Worm (Caenorhabditis elegans) whole organism, late embryonic: ENCODE measurements around the gene R107.2.

Experiments
- C08G9.2 ChIP-seq: sonication (generic microtip); optimal IDR thresholded peaks from 2 replicates; lab custom pipeline; 2016; ENCODE audit warnings: mild to moderate bottlenecking, missing genetic modification characterization, moderate library complexity, missing compliant biosample characterization
- C38D4.7 ChIP-seq: fragments of 200-800 bp; sonication (Bioruptor generic); optimal IDR thresholded peaks from 2 replicates; lab custom pipeline; 2018; ENCODE audit warnings: mild to moderate bottlenecking, missing genetic modification characterization, moderate library complexity, missing compliant biosample characterization
- K02D7.2 ChIP-seq: sonication (generic microtip); optimal IDR thresholded peaks from 2 replicates; lab custom pipeline; 2017; ENCODE audit warnings: mild to moderate bottlenecking, missing genetic modification characterization, missing compliant biosample characterization
- K09A11.1 ChIP-seq: sonication (generic microtip); optimal IDR thresholded peaks from 2 replicates; lab custom pipeline; 2017; ENCODE audit warnings: antibody characterized with exemption, mild to moderate bottlenecking, missing genetic modification characterization, missing compliant biosample characterization; ENCODE audit not compliant: insufficient read depth
- Y22D7AL.16 ChIP-seq: sonication (generic microtip); optimal IDR thresholded peaks from 2 replicates; lab custom pipeline; 2016; ENCODE audit warnings: missing genetic modification characterization, missing compliant biosample characterization
- ahr-1 ChIP-seq: sonication (generic microtip); optimal IDR thresholded peaks from 2 replicates; lab custom pipeline; 2016; ENCODE audit warnings: missing genetic modification characterization, missing compliant biosample characterization
- ceh-19 ChIP-seq: fragments of 200-800 bp; sonication (Bioruptor generic); optimal IDR thresholded peaks from 2 replicates; lab custom pipeline; 2018; ENCODE audit warnings: mild to moderate bottlenecking, missing genetic modification characterization, missing compliant biosample characterization
- ceh-22 ChIP-seq: sonication (generic microtip); optimal IDR thresholded peaks from 2 replicates; lab custom pipeline; 2017; ENCODE audit warnings: missing biosample characterization, missing genetic modification characterization
- ceh-30 ChIP-seq: fragments of 150-350 bp; optimal IDR thresholded peaks from 2 replicates; lab custom pipeline; 2014; ENCODE audit warnings: missing biosample characterization, missing genetic modification characterization
- ceh-31 ChIP-seq: sonication (generic microtip); optimal IDR thresholded peaks from 2 replicates; lab custom pipeline; 2016; ENCODE audit warnings: missing genetic modification characterization, missing compliant biosample characterization
- ceh-34 ChIP-seq: sonication (generic microtip); optimal IDR thresholded peaks from 2 replicates; lab custom pipeline; 2016; ENCODE audit warnings: mild to moderate bottlenecking, missing genetic modification characterization, missing compliant biosample characterization
- ceh-48 ChIP-seq: sonication (generic microtip); optimal IDR thresholded peaks from 2 replicates; lab custom pipeline; 2016; ENCODE audit warnings: missing genetic modification characterization, inconsistent platforms, missing compliant biosample characterization
- ceh-6 ChIP-seq: fragments of 200-800 bp; sonication (Bioruptor generic); optimal IDR thresholded peaks from 2 replicates; lab custom pipeline; 2018; ENCODE audit warnings: mild to moderate bottlenecking, missing genetic modification characterization, missing compliant biosample characterization
- dve-1 ChIP-seq: sonication (generic microtip); optimal IDR thresholded peaks from 2 replicates; lab custom pipeline; 2017; ENCODE audit warnings: antibody characterized with exemption, mild to moderate bottlenecking, missing genetic modification characterization, missing compliant biosample characterization
- ets-4 ChIP-seq: sonication (generic microtip); optimal IDR thresholded peaks from 2 replicates; lab custom pipeline; 2016; ENCODE audit warnings: missing genetic modification characterization, missing compliant biosample characterization
- eyg-1 ChIP-seq: sonication (generic microtip); optimal IDR thresholded peaks from 2 replicates; lab custom pipeline; 2016; ENCODE audit warnings: missing genotype, missing genetic modification characterization, missing compliant biosample characterization
- fax-1 ChIP-seq: sonication (generic microtip); optimal IDR thresholded peaks from 2 replicates; lab custom pipeline; 2016; ENCODE audit warnings: missing genotype, missing genetic modification characterization, missing compliant biosample characterization
- fkh-6 ChIP-seq: sonication (generic microtip); optimal IDR thresholded peaks from 2 replicates; lab custom pipeline; 2016; ENCODE audit warnings: missing genetic modification characterization, missing compliant biosample characterization
- gmeb-2 ChIP-seq: sonication (generic microtip); optimal IDR thresholded peaks from 2 replicates; lab custom pipeline; 2016; ENCODE audit warnings: missing genetic modification characterization, inconsistent platforms, missing compliant biosample characterization
- hlh-13 ChIP-seq: fragments of 200-800 bp; sonication (Bioruptor generic); optimal IDR thresholded peaks from 2 replicates; lab custom pipeline; 2018; ENCODE audit warnings: mild to moderate bottlenecking, missing genetic modification characterization, missing compliant biosample characterization
- hlh-30 ChIP-seq: sonication (generic microtip); optimal IDR thresholded peaks from 2 replicates; lab custom pipeline; 2017; ENCODE audit warnings: antibody characterized with exemption, missing genetic modification characterization, missing compliant biosample characterization; ENCODE audit not compliant: insufficient read depth
- hlh-8 ChIP-seq: sonication (generic microtip); optimal IDR thresholded peaks from 2 replicates; lab custom pipeline; 2016; ENCODE audit warnings: missing genotype, missing genetic modification characterization, missing compliant biosample characterization
- mec-3 ChIP-seq: sonication (generic microtip); optimal IDR thresholded peaks from 2 replicates; lab custom pipeline; 2016; ENCODE audit warnings: borderline replicate concordance, missing genetic modification characterization, missing compliant biosample characterization
- nfya-1 ChIP-seq: sonication (generic microtip); optimal IDR thresholded peaks from 2 replicates; lab custom pipeline; 2017; ENCODE audit warnings: missing genetic modification characterization, mild to moderate bottlenecking, missing compliant biosample characterization, antibody characterized with exemption, moderate library complexity
- nhr-11 ChIP-seq: fragments of 150-350 bp; optimal IDR thresholded peaks from 2 replicates; lab custom pipeline; 2014; ENCODE audit warnings: missing biosample characterization, missing genetic modification characterization
- nhr-232 ChIP-seq: sonication (generic microtip); optimal IDR thresholded peaks from 2 replicates; lab custom pipeline; 2016; ENCODE audit warnings: missing genetic modification characterization, missing compliant biosample characterization
- pat-9 ChIP-seq: fragments of 200-800 bp; sonication (Bioruptor generic); optimal IDR thresholded peaks from 2 replicates; lab custom pipeline; 2018; ENCODE audit warnings: mild to moderate bottlenecking, missing genetic modification characterization, moderate library complexity, missing compliant biosample characterization
- pha-4 ChIP-seq: fragments of 150-350 bp; optimal IDR thresholded peaks from 2 replicates; lab custom pipeline; 2018; ENCODE audit warnings: missing biosample characterization, missing genetic modification reagents, missing genetic modification characterization
- pqm-1 ChIP-seq: sonication (generic microtip); optimal IDR thresholded peaks from 2 replicates; lab custom pipeline; 2016; ENCODE audit warnings: missing genetic modification characterization, missing compliant biosample characterization
- pros-1 ChIP-seq: fragments of 150-350 bp; optimal IDR thresholded peaks from 2 replicates; lab custom pipeline; 2014; ENCODE audit warnings: missing biosample characterization, missing genetic modification reagents, missing genetic modification characterization
- sdc-2 ChIP-seq: sonication (generic microtip); optimal IDR thresholded peaks from 2 replicates; lab custom pipeline; 2016; ENCODE audit warnings: missing genotype, missing genetic modification characterization, missing compliant biosample characterization
- tbx-2 ChIP-seq: sonication (generic microtip); optimal IDR thresholded peaks from 2 replicates; lab custom pipeline; 2016; ENCODE audit warnings: missing genetic modification characterization, missing compliant biosample characterization
- unc-3 ChIP-seq, 2 experiments: fragments of 200-800 bp in 1 of 2; sonication (Bioruptor generic) in 1 of 2; sonication (generic microtip) in 1 of 2; conservative IDR thresholded peaks in 1 of 2; optimal IDR thresholded peaks in 1 of 2; 2 replicates each; pipeline versions ENCODE4 v1.3.6 to Lab custom; 2016 to 2022; ENCODE audit warnings: missing compliant biosample characterization in 2 of 2, missing genetic modification characterization in 2 of 2, missing genetic modification reagents in 1 of 2
- unc-42 ChIP-seq: sonication (generic microtip); optimal IDR thresholded peaks from 2 replicates; lab custom pipeline; 2016; ENCODE audit warnings: missing genotype, missing genetic modification characterization, missing compliant biosample characterization
- unc-86 ChIP-seq: sonication (generic microtip); optimal IDR thresholded peaks from 2 replicates; lab custom pipeline; 2016; ENCODE audit warnings: missing genetic modification characterization, missing compliant biosample characterization
- zip-5 ChIP-seq: sonication (generic microtip); optimal IDR thresholded peaks from 2 replicates; lab custom pipeline; 2016; ENCODE audit warnings: missing genetic modification characterization, missing compliant biosample characterization

R107.2 gene

ce11 chrIII:9037658-9038057 is 8.1 kb downstream of the R107.2 start, which contains the start of gene R107.9:
Gene R107.9, plus strand, starts transcription at chrIII:9037958.
- TF ChIP-seq sdc-2, result no peak
- no peak for TF ChIP-seq fax-1 (tag; lab: Kevin White, UChicago)
- no peak for TF ChIP-seq nfya-1 (tag; lab: Kevin White, UChicago)
- TF ChIP-seq ahr-1 (tag; lab: Kevin White, UChicago), result no peak
- TF ChIP-seq zip-5 (tag; lab: Kevin White, UChicago), result no peak
- TF ChIP-seq Y22D7AL.16, result no peak

- TF ChIP-seq pqm-1 (tag; lab: Kevin White, UChicago), result no peak
- TF ChIP-seq C38D4.7 (GFP tag; lab: Kevin White, UChicago), result no peak
- no peak for TF ChIP-seq tbx-2
- TF ChIP-seq K09A11.1, result no peak
- TF ChIP-seq hlh-13 (GFP tag; lab: Kevin White, UChicago), result no peak
- TF ChIP-seq hlh-30 (tag; lab: Kevin White, UChicago), result no peak
- no peak for TF ChIP-seq K02D7.2 (tag; lab: Kevin White, UChicago)
- TF ChIP-seq fax-1 (tag; lab: Kevin White, UChicago), result no peak
- no peak for TF ChIP-seq gmeb-2 (tag; lab: Kevin White, UChicago)
- no peak for TF ChIP-seq nhr-232
- no peak for TF ChIP-seq eyg-1 (tag; lab: Kevin White, UChicago)
- TF ChIP-seq fkh-6 (tag; lab: Kevin White, UChicago), result no peak
- no peak for TF ChIP-seq pat-9 (tag; lab: Kevin White, UChicago)
- TF ChIP-seq unc-42 (tag; lab: Kevin White, UChicago), result no peak
- TF ChIP-seq pha-4, result no peak
- no peak for TF ChIP-seq mec-3 (tag; lab: Kevin White, UChicago)
- no peak for TF ChIP-seq ceh-31 (tag; lab: Kevin White, UChicago)
- TF ChIP-seq hlh-8 (tag; lab: Kevin White, UChicago), result no peak
- no peak for TF ChIP-seq ceh-22 (tag; lab: Kevin White, UChicago)
- no peak for TF ChIP-seq pros-1
Observed at ce11 chrIII:9035037-9035436, 10.7 kb downstream of the R107.2 start.

- TF ChIP-seq C08G9.2 (tag; lab: Kevin White, UChicago) (no peak), ceh-30 (tag; lab: Kevin White, UChicago) (no peak), sdc-2 (no peak), tbx-2 (no peak), ceh-48 (no peak), unc-42 (tag; lab: Kevin White, UChicago) (no peak), ets-4 (tag; lab: Kevin White, UChicago) (no peak), ahr-1 (tag; lab: Kevin White, UChicago) (no peak)
Observed at ce11 chrIII:9034133-9034532, 11.6 kb downstream of the R107.2 start.

ce11 chrIII:9030818-9031217 is 14.9 kb downstream of the R107.2 start:
- TF ChIP-seq ceh-6 (GFP tag; lab: Kevin White, UChicago), result no peak
- TF ChIP-seq Y22D7AL.16, result no peak
- no peak for TF ChIP-seq ceh-34
- TF ChIP-seq nhr-11, result no peak
- no peak for TF ChIP-seq unc-3 (GFP tag; conservative IDR thresholded peaks at IDR 0.05; lab: Robert Waterston, UW)
- no peak for TF ChIP-seq unc-3 (tag; optimal IDR thresholded peaks at IDR 0.05; lab: Kevin White, UChicago)
- TF ChIP-seq unc-86 (tag; lab: Kevin White, UChicago), result no peak
- TF ChIP-seq ceh-19 (GFP tag; lab: Kevin White, UChicago), result no peak
- no peak for TF ChIP-seq C38D4.7 (GFP tag; lab: Kevin White, UChicago)
- no peak for TF ChIP-seq dve-1 (tag; lab: Kevin White, UChicago)
- no peak for TF ChIP-seq hlh-30 (tag; lab: Kevin White, UChicago)
